Fruit fly (Drosophila melanogaster): ENCODE results near the gene Tbc1d15-17.

Gene Tbc1d15-17

DNA sequence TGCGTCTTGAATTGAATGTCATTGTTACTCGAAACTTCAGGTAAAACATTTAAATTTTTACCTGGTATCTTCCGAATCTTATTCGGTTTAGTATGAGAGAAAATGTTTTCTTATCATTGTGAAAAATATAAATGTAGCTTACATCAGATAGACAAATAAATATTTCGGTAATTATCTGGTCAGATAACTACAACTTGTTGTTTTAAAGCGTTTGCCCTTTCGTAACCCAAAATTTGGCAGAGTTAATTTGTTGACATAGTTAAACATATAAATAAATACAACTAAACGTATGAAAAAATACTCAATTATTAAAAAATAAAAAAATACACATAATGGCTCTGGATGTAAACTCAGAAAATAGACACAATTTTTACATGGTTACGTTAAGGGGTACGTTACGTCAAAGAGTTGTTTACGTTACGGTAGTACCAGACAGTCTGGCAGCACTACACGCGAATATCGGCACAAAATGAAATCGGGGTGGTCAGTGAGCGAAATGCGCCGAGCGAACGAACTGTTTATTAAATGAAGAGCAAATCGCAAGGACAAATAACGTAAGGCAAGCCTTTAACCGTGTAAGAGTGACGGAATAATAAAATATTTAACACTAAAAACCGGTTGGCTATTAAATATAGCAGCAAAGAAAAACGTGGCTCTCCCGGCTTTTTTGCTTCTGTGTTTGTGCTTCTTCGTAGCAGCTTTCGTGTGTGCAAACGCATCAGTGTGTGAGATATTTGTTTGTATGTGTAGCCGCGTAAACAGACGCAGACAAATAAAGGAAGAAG is 24.4 kb upstream of the Tbc1d15-17 start (continued):
- TF ChIP-seq Chrac-16 (GFP tag; optimal IDR thresholded peaks at IDR 0.05) (no peak), Mad (GFP tag; optimal IDR thresholded peaks at IDR 0.05) (no peak), Eip74EF (GFP tag; optimal IDR thresholded peaks at IDR 0.05) (no peak), Hand (GFP tag; optimal IDR thresholded peaks at IDR 0.05) (no peak), Meics (GFP tag; optimal IDR thresholded peaks at IDR 0.05) (no peak), ranshi (GFP tag; IDR thresholded peaks at IDR 0.05) (no peak), psq (GFP tag; optimal IDR thresholded peaks at IDR 0.05) (peak; percentile 66), nerfin-2 (GFP tag; IDR thresholded peaks at IDR 0.05; ENCODE audit: partially characterized antibody) (no peak), vfl (GFP tag; optimal IDR thresholded peaks at IDR 0.05) (no peak), Dll (GFP tag; IDR thresholded peaks at IDR 0.05; ENCODE audit: partially characterized antibody) (peak; percentile 53; the same call in 3 of the 4 replicates), CTCF (GFP tag; optimal IDR thresholded peaks at IDR 0.05) (peak; percentile 43), dmrt11E (tag; optimal IDR thresholded peaks at IDR 0.05) (no peak), CG14710 (tag; optimal IDR thresholded peaks at IDR 0.05) (no peak), Dfd (GFP tag; optimal IDR thresholded peaks at IDR 0.05) (no peak), klu (GFP tag; IDR thresholded peaks at IDR 0.05) (no peak), trem (tag; optimal IDR thresholded peaks at IDR 0.05) (peak; percentile 40), row (GFP tag; IDR thresholded peaks at IDR 0.05) (no peak; the same call in 2 of the 3 replicates), bbx (GFP tag; IDR thresholded peaks at IDR 0.05; ENCODE audit: partially characterized antibody) (0 out of 2 replicates have a peak, but pooled peaks have one; percentile 29), CG13287 (GFP tag; IDR thresholded peaks at IDR 0.05; ENCODE audit: partially characterized antibody) (peak; percentile 72), CG17186 (GFP tag; optimal IDR thresholded peaks at IDR 0.05) (no peak), CG9437 (GFP tag; optimal IDR thresholded peaks at IDR 0.05) (peak; percentile 100), Sry-δ (GFP tag; optimal IDR thresholded peaks at IDR 0.05) (peak; percentile 9), Blimp-1 (GFP tag; optimal IDR thresholded peaks at IDR 0.05) (no peak), CG10543 (GFP tag; optimal IDR thresholded peaks at IDR 0.05) (no peak), YL-1 (GFP tag; optimal IDR thresholded peaks at IDR 0.05) (peak; percentile 25), BtbVII (GFP tag; optimal IDR thresholded peaks at IDR 0.05) (no peak), sd (tag; optimal IDR thresholded peaks at IDR 0.05) (no peak), Hr3 (GFP tag; optimal IDR thresholded peaks at IDR 0.05) (no peak), D19A (tag; optimal IDR thresholded peaks at IDR 0.05) (peak; percentile 6), cato (GFP tag; optimal IDR thresholded peaks at IDR 0.05; ENCODE audit: borderline replicate concordance) (no peak), amos (GFP tag; IDR thresholded peaks at IDR 0.05; ENCODE audit: partially characterized antibody) (no peak; the same call in 1 of the 2 replicates), CG6813 (GFP tag; optimal IDR thresholded peaks at IDR 0.05) (no peak), CG3163 (GFP tag; optimal IDR thresholded peaks at IDR 0.05) (no peak), Doc3 (GFP tag; IDR thresholded peaks at IDR 0.05; ENCODE audit: partially characterized antibody) (no peak), Hmr (GFP tag; optimal IDR thresholded peaks at IDR 0.05) (peak; percentile 48), CG11504 (tag; optimal IDR thresholded peaks at IDR 0.05) (peak; percentile 55), caup (GFP tag; optimal IDR thresholded peaks at IDR 0.05; ENCODE audit: severe bottlenecking) (no peak), CG30020 (tag; optimal IDR thresholded peaks at IDR 0.05) (no peak), sens (GFP tag) (peak; percentile 31), Bgb (GFP tag; IDR thresholded peaks at IDR 0.05; ENCODE audit: partially characterized antibody) (peak; percentile 60; the same call in 1 of the 2 replicates), tio (GFP tag; optimal IDR thresholded peaks at IDR 0.05) (no peak), kah (GFP tag; optimal IDR thresholded peaks at IDR 0.05) (no peak), Xbp1 (GFP tag; optimal IDR thresholded peaks at IDR 0.05) (no peak), ci (GFP tag; IDR thresholded peaks at IDR 0.05) (peak; percentile 15; the same call in 1 of the 3 replicates), B-H1 (GFP tag; IDR thresholded peaks at IDR 0.05) (no peak), CG17361 (GFP tag; IDR thresholded peaks at IDR 0.05) (no peak), CG14014 (GFP tag; IDR thresholded peaks at IDR 0.05) (no peak), CG1792 (GFP tag; optimal IDR thresholded peaks at IDR 0.05) (no peak)
